Worm (Caenorhabditis elegans): ENCODE measurements around the gene F35B3.4.

Gene F35B3.4

ce11 chrX:17030169-17030914 is 9.6 kb upstream of the F35B3.4 start, which contains the start of gene ptrn-1:
Gene ptrn-1 (minus strand): TSS chrX:17030219.
- peak; percentile 85 for TF ChIP-seq mxl-3 (GFP tag; optimal IDR thresholded peaks at IDR 0.05)
- no peak for TF ChIP-seq madf-5 (GFP tag; IDR thresholded peaks at IDR 0.05)
- no peak for TF ChIP-seq daf-19 (GFP tag; conservative IDR thresholded peaks at IDR 0.05)
- no peak for TF ChIP-seq nhr-237 (tag; optimal IDR thresholded peaks at IDR 0.05)
- no peak; the same call in 1 of the 2 replicates for TF ChIP-seq dmd-6 (GFP tag; IDR thresholded peaks at IDR 0.05)
- peak in 1 of 2 experiments; percentile 33 for TF ChIP-seq hif-1 (tag; optimal IDR thresholded peaks at IDR 0.05)
- peak; percentile 94 for TF ChIP-seq set-16 (GFP tag; IDR thresholded peaks at IDR 0.05)
- TF ChIP-seq zag-1 (tag; optimal IDR thresholded peaks at IDR 0.05), result no peak
- TF ChIP-seq mdl-1 (tag; optimal IDR thresholded peaks at IDR 0.05), result peak; percentile 58 to 76
- peak; percentile 98 for TF ChIP-seq aha-1 (tag)
- peak; percentile 48; the same call in 1 of the 2 replicates for TF ChIP-seq tra-1 (GFP tag; IDR thresholded peaks at IDR 0.05)
- no peak for TF ChIP-seq ceh-28 (tag; optimal IDR thresholded peaks at IDR 0.05)
- TF ChIP-seq pqm-1 (tag; optimal IDR thresholded peaks at IDR 0.05), result peak; percentile 22
- no peak for TF ChIP-seq daf-8 (GFP tag; IDR thresholded peaks at IDR 0.05)
- 0 out of 2 replicates have a peak, but pooled peaks have one; percentile 31 for TF ChIP-seq T26A8.4 (GFP tag; IDR thresholded peaks at IDR 0.05)
- TF ChIP-seq daf-16 (GFP tag; optimal IDR thresholded peaks at IDR 0.05), result no peak
- peak; percentile 57 for TF ChIP-seq daf-16 (tag; optimal IDR thresholded peaks at IDR 0.05)
- TF ChIP-seq mdt-29 (GFP tag; IDR thresholded peaks at IDR 0.05), result no peak
- peak; percentile 52; the same call in 1 of the 2 replicates for TF ChIP-seq lin-1 (GFP tag; IDR thresholded peaks at IDR 0.05)
- no peak for TF ChIP-seq gei-8 (GFP tag; optimal IDR thresholded peaks at IDR 0.05)
- no peak for TF ChIP-seq nhr-111 (GFP tag; optimal IDR thresholded peaks at IDR 0.05)
- TF ChIP-seq zip-2 (tag; optimal IDR thresholded peaks at IDR 0.05), result no peak
- TF ChIP-seq mes-2 (tag; optimal IDR thresholded peaks at IDR 0.05; ENCODE audit: poor library complexity, severe bottlenecking), result peak; percentile 61
- TF ChIP-seq ceh-82 (tag; optimal IDR thresholded peaks at IDR 0.05), result no peak
- peak; percentile 26 for TF ChIP-seq nhr-77 (tag; optimal IDR thresholded peaks at IDR 0.05)
- 0 out of 2 replicates have a peak, but pooled peaks have one; percentile 50 for TF ChIP-seq ctbp-1 (GFP tag; IDR thresholded peaks at IDR 0.05)
- TF ChIP-seq unc-62 (GFP tag; optimal IDR thresholded peaks at IDR 0.05 in 1 of 2), result peak in 1 of 2 experiments; percentile 91
- no peak for TF ChIP-seq unc-62 (tag; optimal IDR thresholded peaks at IDR 0.05)
- peak; percentile 75 for TF ChIP-seq rbr-2 (tag; optimal IDR thresholded peaks at IDR 0.05)
- TF ChIP-seq hmg-1.1 (GFP tag; IDR thresholded peaks at IDR 0.05), result peak; percentile 82
- TF ChIP-seq D1046.2 (GFP tag; IDR thresholded peaks at IDR 0.05), result no peak
- peak; percentile 30 to 67 for TF ChIP-seq lsy-2 (tag; optimal IDR thresholded peaks at IDR 0.05)
- TF ChIP-seq madf-9 (GFP tag; conservative IDR thresholded peaks at IDR 0.05), result no peak
- TF ChIP-seq mep-1 (tag; optimal IDR thresholded peaks at IDR 0.05), result peak; percentile 83
- TF ChIP-seq nhr-6 (tag; optimal IDR thresholded peaks at IDR 0.05), result peak; percentile 91
- TF ChIP-seq dve-1 (tag; optimal IDR thresholded peaks at IDR 0.05; ENCODE audit: insufficient read depth), result peak; percentile 74
- TF ChIP-seq nhr-11 (tag; optimal IDR thresholded peaks at IDR 0.05), result peak; percentile 59
- TF ChIP-seq ztf-7 (tag; optimal IDR thresholded peaks at IDR 0.05), result peak; percentile 5
- 0 out of 2 replicates have a peak, but pooled peaks have one; percentile 31 for TF ChIP-seq dmd-9 (GFP tag; IDR thresholded peaks at IDR 0.05)
- TF ChIP-seq nhr-25 (tag; optimal IDR thresholded peaks at IDR 0.05; ENCODE audit: borderline replicate concordance, insufficient read depth), result peak; percentile 13
- TF ChIP-seq ZK546.5 (tag; optimal IDR thresholded peaks at IDR 0.05), result no peak
- TF ChIP-seq nhr-10 (tag; optimal IDR thresholded peaks at IDR 0.05), result no peak
- TF ChIP-seq nhr-28 (tag; optimal IDR thresholded peaks at IDR 0.05), result peak; percentile 95
- no peak for TF ChIP-seq Y105C5A.15 (GFP tag; IDR thresholded peaks at IDR 0.05)
- TF ChIP-seq nhr-76 (tag; optimal IDR thresholded peaks at IDR 0.05), result no peak
- TF ChIP-seq duxl-1 (tag; optimal IDR thresholded peaks at IDR 0.05; ENCODE audit: poor library complexity), result no peak
- TF ChIP-seq pha-4 (GFP tag; IDR thresholded peaks at IDR 0.05), result 0 out of 2 replicates have a peak, but pooled peaks have one; percentile 29
- peak; percentile 2 for TF ChIP-seq pha-4 (tag; optimal IDR thresholded peaks at IDR 0.05)
- TF ChIP-seq fkh-10 (GFP tag; optimal IDR thresholded peaks at IDR 0.05), result peak; percentile 50
- no peak for TF ChIP-seq lim-7 (GFP tag; IDR thresholded peaks at IDR 0.05)
